Worm (Caenorhabditis elegans): ENCODE measurements around the gene ttll-4.

ttll-4 gene

ce11 chrIII:10094538-10094937, 29.4 kb upstream of the ttll-4 start (continued):
- TF ChIP-seq ama-1 (optimal IDR thresholded peaks at IDR 0.05) (no peak), C08G9.2 (tag; optimal IDR thresholded peaks at IDR 0.05) (peak; percentile 54), Y22D7AL.16 (tag; optimal IDR thresholded peaks at IDR 0.05) (no peak), pha-2 (tag; optimal IDR thresholded peaks at IDR 0.05) (peak; percentile 59), ceh-9 (tag; optimal IDR thresholded peaks at IDR 0.05) (no peak), unc-86 (tag; optimal IDR thresholded peaks at IDR 0.05) (no peak), syd-9 (tag; optimal IDR thresholded peaks at IDR 0.05) (peak; percentile 35), ceh-30 (tag; optimal IDR thresholded peaks at IDR 0.05) (no peak), pha-4 (tag; optimal IDR thresholded peaks at IDR 0.05) (no peak), ceh-45 (GFP tag; IDR thresholded peaks at IDR 0.05) (no peak), nfya-1 (tag; optimal IDR thresholded peaks at IDR 0.05) (peak; percentile 77), hlh-15 (tag; optimal IDR thresholded peaks at IDR 0.05) (no peak), lin-11 (tag; optimal IDR thresholded peaks at IDR 0.05) (no peak), ceh-31 (tag; optimal IDR thresholded peaks at IDR 0.05) (peak; percentile 66), che-1 (tag; optimal IDR thresholded peaks at IDR 0.05) (no peak), dmd-4 (tag; optimal IDR thresholded peaks at IDR 0.05; ENCODE audit: borderline replicate concordance) (no peak), eyg-1 (tag; optimal IDR thresholded peaks at IDR 0.05) (peak; percentile 46), elt-4 (tag; optimal IDR thresholded peaks at IDR 0.05) (no peak), dve-1 (tag; optimal IDR thresholded peaks at IDR 0.05) (no peak), ceh-6 (GFP tag; optimal IDR thresholded peaks at IDR 0.05) (no peak), tbx-2 (tag; optimal IDR thresholded peaks at IDR 0.05) (peak; percentile 60), unc-55 (GFP tag; optimal IDR thresholded peaks at IDR 0.05) (no peak), pax-1 (tag; optimal IDR thresholded peaks at IDR 0.05) (no peak), K02D7.2 (tag; optimal IDR thresholded peaks at IDR 0.05) (no peak), mec-3 (tag; optimal IDR thresholded peaks at IDR 0.05; ENCODE audit: borderline replicate concordance) (peak; percentile 2), hlh-6 (tag; optimal IDR thresholded peaks at IDR 0.05) (peak; percentile 72), gmeb-2 (tag; optimal IDR thresholded peaks at IDR 0.05) (no peak), ceh-24 (tag; optimal IDR thresholded peaks at IDR 0.05) (no peak), rnt-1 (tag; optimal IDR thresholded peaks at IDR 0.05) (peak; percentile 58), pat-9 (tag; optimal IDR thresholded peaks at IDR 0.05) (no peak), hlh-30 (tag; optimal IDR thresholded peaks at IDR 0.05; ENCODE audit: insufficient read depth) (no peak), unc-3 (GFP tag; conservative IDR thresholded peaks at IDR 0.05) (no peak), unc-3 (tag; optimal IDR thresholded peaks at IDR 0.05) (no peak), madf-2 (tag; optimal IDR thresholded peaks at IDR 0.05) (peak; percentile 25), ceh-2 (tag; optimal IDR thresholded peaks at IDR 0.05) (peak; percentile 2), hlh-8 (tag; optimal IDR thresholded peaks at IDR 0.05) (no peak), pqm-1 (tag; optimal IDR thresholded peaks at IDR 0.05) (no peak), ttx-3 (tag; optimal IDR thresholded peaks at IDR 0.05) (no peak), nhr-11 (tag; optimal IDR thresholded peaks at IDR 0.05) (no peak), elt-2 (tag; optimal IDR thresholded peaks at IDR 0.05) (no peak), T23F11.4 (GFP tag; optimal IDR thresholded peaks at IDR 0.05) (peak; percentile 53), pros-1 (tag; optimal IDR thresholded peaks at IDR 0.05) (peak; percentile 26), ets-4 (tag; optimal IDR thresholded peaks at IDR 0.05) (peak; percentile 20)

ce11 chrIII:10095377-10095776, 28.6 kb upstream of the ttll-4 start:
- TF ChIP-seq ttx-3 (tag; optimal IDR thresholded peaks at IDR 0.05) (no peak), ets-4 (tag; optimal IDR thresholded peaks at IDR 0.05) (no peak), nfya-1 (tag; optimal IDR thresholded peaks at IDR 0.05) (no peak), elt-2 (tag; optimal IDR thresholded peaks at IDR 0.05) (no peak), ahr-1 (tag; optimal IDR thresholded peaks at IDR 0.05) (no peak), ceh-6 (GFP tag; optimal IDR thresholded peaks at IDR 0.05) (no peak), K09A11.1 (tag; optimal IDR thresholded peaks at IDR 0.05; ENCODE audit: insufficient read depth) (no peak), Y22D7AL.16 (tag; optimal IDR thresholded peaks at IDR 0.05) (no peak), ceh-48 (tag; optimal IDR thresholded peaks at IDR 0.05) (no peak), npax-4 (tag; optimal IDR thresholded peaks at IDR 0.05) (no peak), fax-1 (tag; optimal IDR thresholded peaks at IDR 0.05) (no peak), zip-5 (tag; optimal IDR thresholded peaks at IDR 0.05) (no peak), unc-55 (GFP tag; optimal IDR thresholded peaks at IDR 0.05) (no peak), lim-6 (tag; optimal IDR thresholded peaks at IDR 0.05) (no peak), pros-1 (tag; optimal IDR thresholded peaks at IDR 0.05) (no peak), sox-4 (tag; optimal IDR thresholded peaks at IDR 0.05) (no peak)
